Fruit fly (Drosophila melanogaster): ENCODE results near the gene CG9782.

Gene CG9782

dm6 chrX:16579978-16580377, 41.4 kb downstream of the CG9782 start (continued):
- peak; percentile 51 for TF ChIP-seq Eip78C (GFP tag)
- TF ChIP-seq CG6854 (GFP tag; optimal IDR thresholded peaks at IDR 0.05): no peak
- no peak for TF ChIP-seq Sox102F (GFP tag; optimal IDR thresholded peaks at IDR 0.05)
- TF ChIP-seq Eip93F (GFP tag; optimal IDR thresholded peaks at IDR 0.05): no peak
- no peak for TF ChIP-seq CG11294 (GFP tag; IDR thresholded peaks at IDR 0.05)
- no peak for TF ChIP-seq Ets21C (GFP tag; optimal IDR thresholded peaks at IDR 0.05)
- TF ChIP-seq CG9139 (GFP tag; optimal IDR thresholded peaks at IDR 0.05): no peak
- TF ChIP-seq CG11902 (GFP tag; optimal IDR thresholded peaks at IDR 0.05): no peak
- peak; percentile 25 for TF ChIP-seq CG8632 (GFP tag; optimal IDR thresholded peaks at IDR 0.05)
- peak; percentile 33 for TF ChIP-seq CG10669 (GFP tag; optimal IDR thresholded peaks at IDR 0.05)
- TF ChIP-seq Hr39 (GFP tag; optimal IDR thresholded peaks at IDR 0.05): no peak
- TF ChIP-seq Hr4 (GFP tag; optimal IDR thresholded peaks at IDR 0.05): peak; percentile 43
- peak; percentile 61 for TF ChIP-seq CG32006 (GFP tag; optimal IDR thresholded peaks at IDR 0.05)
- no peak for TF ChIP-seq eg (GFP tag; IDR thresholded peaks at IDR 0.05)
- peak; percentile 15 for TF ChIP-seq CG6808 (GFP tag; optimal IDR thresholded peaks at IDR 0.05)
- peak; percentile 6 for TF ChIP-seq CG6792 (GFP tag; optimal IDR thresholded peaks at IDR 0.05)
- no peak for TF ChIP-seq CG11762 (GFP tag; optimal IDR thresholded peaks at IDR 0.05; ENCODE audit: insufficient read depth)
- TF ChIP-seq CG8319 (GFP tag; optimal IDR thresholded peaks at IDR 0.05): no peak
- TF ChIP-seq CG10631 (GFP tag; optimal IDR thresholded peaks at IDR 0.05): peak; percentile 9
- TF ChIP-seq CG34406 (GFP tag; optimal IDR thresholded peaks at IDR 0.05): peak; percentile 19
- peak; percentile 19 for TF ChIP-seq esn (GFP tag; optimal IDR thresholded peaks at IDR 0.05)
- TF ChIP-seq fkh (GFP tag; optimal IDR thresholded peaks at IDR 0.05): no peak
- no peak for TF ChIP-seq Lpt (GFP tag; optimal IDR thresholded peaks at IDR 0.05)
- no peak for TF ChIP-seq fd85E (GFP tag; optimal IDR thresholded peaks at IDR 0.05)
- TF ChIP-seq Sox15 (GFP tag; optimal IDR thresholded peaks at IDR 0.05): no peak

- TF ChIP-seq CG9139 (GFP tag; optimal IDR thresholded peaks at IDR 0.05) (no peak), Eip78C (GFP tag) (no peak), ss (GFP tag; optimal IDR thresholded peaks at IDR 0.05) (peak in 1 of 2 experiments; percentile 14)
These were observed 46.3 kb downstream of the CG9782 start for dm6 chrX:16575097-16575496.

- TF ChIP-seq vri (GFP tag; optimal IDR thresholded peaks at IDR 0.05) (no peak), cyc (GFP tag; optimal IDR thresholded peaks at IDR 0.05) (no peak), CG32006 (GFP tag; optimal IDR thresholded peaks at IDR 0.05) (no peak), net (GFP tag; optimal IDR thresholded peaks at IDR 0.05) (no peak), CG6808 (GFP tag; optimal IDR thresholded peaks at IDR 0.05) (no peak), Eip75B (GFP tag; optimal IDR thresholded peaks at IDR 0.05) (no peak), CG10631 (GFP tag; optimal IDR thresholded peaks at IDR 0.05) (no peak)
These were observed 47.3 kb downstream of the CG9782 start for dm6 chrX:16574114-16574513.

- TF ChIP-seq fkh (GFP tag; optimal IDR thresholded peaks at IDR 0.05): peak; percentile 78
- TF ChIP-seq Hr4 (GFP tag; optimal IDR thresholded peaks at IDR 0.05): no peak
- no peak for TF ChIP-seq Eip93F (GFP tag; optimal IDR thresholded peaks at IDR 0.05)
- TF ChIP-seq dsx (GFP tag; optimal IDR thresholded peaks at IDR 0.05; ENCODE audit: poor library complexity, severe bottlenecking): no peak
- peak; percentile 9 for TF ChIP-seq Met (GFP tag; optimal IDR thresholded peaks at IDR 0.05)
- TF ChIP-seq Sox102F (GFP tag; optimal IDR thresholded peaks at IDR 0.05): peak; percentile 19
- peak; percentile 28 for TF ChIP-seq CG7368 (GFP tag; optimal IDR thresholded peaks at IDR 0.05)
- TF ChIP-seq pdm3 (GFP tag; optimal IDR thresholded peaks at IDR 0.05): no peak
- TF ChIP-seq vri (GFP tag; optimal IDR thresholded peaks at IDR 0.05): peak; percentile 39
- no peak for TF ChIP-seq CG9139 (GFP tag; optimal IDR thresholded peaks at IDR 0.05)
- peak; percentile 13 for TF ChIP-seq CG34406 (GFP tag; optimal IDR thresholded peaks at IDR 0.05)
- peak; percentile 27 for TF ChIP-seq CG6808 (GFP tag; optimal IDR thresholded peaks at IDR 0.05)
- TF ChIP-seq net (GFP tag; optimal IDR thresholded peaks at IDR 0.05): peak; percentile 8
- TF ChIP-seq CG10631 (GFP tag; optimal IDR thresholded peaks at IDR 0.05): peak; percentile 7
- TF ChIP-seq Eip78C (GFP tag): peak; percentile 75
- peak; percentile 49 for TF ChIP-seq Eip75B (GFP tag; optimal IDR thresholded peaks at IDR 0.05)
- peak; percentile 31 for TF ChIP-seq esn (GFP tag; optimal IDR thresholded peaks at IDR 0.05)
- no peak for TF ChIP-seq Sox14 (GFP tag; optimal IDR thresholded peaks at IDR 0.05)
- TF ChIP-seq CG16779 (tag; optimal IDR thresholded peaks at IDR 0.05): peak; percentile 13
- TF ChIP-seq Gug (GFP tag; IDR thresholded peaks at IDR 0.05): no peak
- TF ChIP-seq CG6163 (GFP tag; IDR thresholded peaks at IDR 0.05): peak; percentile 61
- TF ChIP-seq fd59A (GFP tag; optimal IDR thresholded peaks at IDR 0.05): peak; percentile 17
- no peak for TF ChIP-seq acj6 (GFP tag; optimal IDR thresholded peaks at IDR 0.05)
- peak; percentile 4 for TF ChIP-seq CG3919 (GFP tag; optimal IDR thresholded peaks at IDR 0.05)
- TF ChIP-seq Smox (GFP tag; optimal IDR thresholded peaks at IDR 0.05): no peak
- TF ChIP-seq CG6854 (GFP tag; optimal IDR thresholded peaks at IDR 0.05): peak; percentile 10
- peak; percentile 30 for TF ChIP-seq CG3032 (tag; optimal IDR thresholded peaks at IDR 0.05)
- peak; percentile 55 for TF ChIP-seq CG6792 (GFP tag; optimal IDR thresholded peaks at IDR 0.05)
- no peak for TF ChIP-seq CG11762 (GFP tag; optimal IDR thresholded peaks at IDR 0.05; ENCODE audit: insufficient read depth)
- peak in 1 of 2 experiments; percentile 61 for TF ChIP-seq ss (GFP tag; optimal IDR thresholded peaks at IDR 0.05)
These were observed 47.7 kb downstream of the CG9782 start for dm6 chrX:16573659-16574058.

Data from whole organism, prepupa.